Worm (Caenorhabditis elegans) whole organism, L1 larva: ENCODE results near the gene F44E2.3.

ENCODE experiments used
- ama-1 ChIP-seq: fragments of 150-350 bp; optimal IDR thresholded peaks from 2 replicates; lab custom pipeline; 2014
- ceh-63 ChIP-seq: fragments of 200-800 bp; sonication (Bioruptor generic); optimal IDR thresholded peaks from 2 replicates; lab custom pipeline; 2018; ENCODE audit warnings: mild to moderate bottlenecking, missing genetic modification characterization, missing compliant biosample characterization
- ces-1 ChIP-seq: fragments of 150-350 bp; optimal IDR thresholded peaks from 2 replicates; lab custom pipeline; 2014; ENCODE audit warnings: missing biosample characterization, missing genetic modification reagents, missing genetic modification characterization
- fos-1 ChIP-seq: fragments of 150-350 bp; optimal IDR thresholded peaks from 2 replicates; lab custom pipeline; 2014; ENCODE audit warnings: missing biosample characterization, missing genetic modification characterization
- lin-35 ChIP-seq, 2 experiments: fragments of 150-350 bp; optimal IDR thresholded peaks; 2 replicates each; lab custom pipeline; 2014; ENCODE audit warnings: missing biosample characterization in 2 of 2, missing genetic modification characterization in 2 of 2, missing genetic modification reagents in 2 of 2
- mdl-1 ChIP-seq, 2 experiments: fragments of 150-350 bp; optimal IDR thresholded peaks; 2 replicates each; lab custom pipeline; 2014 to 2017; ENCODE audit warnings: missing biosample characterization in 2 of 2, missing genetic modification characterization in 2 of 2, inconsistent platforms in 1 of 2
- nhr-237 ChIP-seq: fragments of 150-350 bp; optimal IDR thresholded peaks from 2 replicates; lab custom pipeline; 2014; ENCODE audit warnings: missing biosample characterization, missing genetic modification characterization
- unc-62 ChIP-seq: fragments of 150-350 bp; optimal IDR thresholded peaks from 2 replicates; lab custom pipeline; 2014; ENCODE audit warnings: missing biosample characterization, missing genetic modification reagents, missing genetic modification characterization

ce11 chrIII:8851961-8852360, 22.9 kb upstream of the F44E2.3 start, which contains the start of gene plg-1:
- TF ChIP-seq ama-1 (lab: Kevin White, UChicago): no peak
- TF ChIP-seq mdl-1 (tag; optimal IDR thresholded peaks at IDR 0.05; lab: Kevin White, UChicago): no peak
- no peak for TF ChIP-seq nhr-237 (tag; lab: Kevin White, UChicago)
- TF ChIP-seq fos-1 (tag; lab: Kevin White, UChicago): no peak
- no peak for TF ChIP-seq ceh-63
- no peak for TF ChIP-seq unc-62 (GFP tag; lab: Kevin White, UChicago)
- TF ChIP-seq lin-35 (GFP tag; optimal IDR thresholded peaks at IDR 0.05; lab: Kevin White, UChicago): no peak
- no peak for TF ChIP-seq ces-1 (GFP tag; lab: Kevin White, UChicago)
